Fruit fly (Drosophila melanogaster): ENCODE measurements around the gene Vps16B.

DNA sequence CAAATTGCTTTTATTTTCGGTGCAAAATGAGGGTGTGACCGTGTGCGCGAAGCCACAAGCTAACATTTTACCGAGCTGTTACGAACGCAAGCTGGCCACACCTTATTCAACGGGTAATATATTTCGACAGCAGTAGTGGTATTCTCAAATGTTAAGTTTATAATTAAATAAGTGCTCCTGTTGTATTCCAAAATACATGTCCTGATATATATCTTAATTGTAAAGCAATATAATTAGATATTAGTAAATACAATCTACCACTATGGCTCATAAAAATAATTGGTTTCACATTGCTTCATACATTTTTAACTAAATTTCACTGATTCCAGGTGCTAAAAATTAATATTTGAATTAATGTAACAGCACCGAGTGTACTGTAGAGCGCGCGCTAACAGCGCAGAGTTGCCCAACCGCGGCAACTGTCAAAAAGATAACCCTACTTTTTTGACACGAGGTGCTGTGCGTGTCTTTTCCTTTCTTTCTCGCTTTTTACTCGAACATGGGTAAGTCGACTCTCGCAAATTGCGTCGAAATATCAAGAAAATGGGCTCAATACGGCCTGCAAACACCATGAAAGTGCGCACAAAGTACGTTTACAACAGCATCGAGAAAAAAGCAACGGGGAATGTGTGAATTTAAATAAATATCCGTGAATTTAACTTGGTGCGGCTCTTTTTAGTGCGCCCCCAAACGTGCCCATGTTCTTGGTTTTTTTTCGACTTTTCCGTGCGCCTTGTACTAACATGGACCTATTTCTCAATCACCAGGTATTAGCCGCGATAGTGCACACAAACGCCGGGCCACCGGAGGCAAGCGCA is 45.4 kb upstream of the Vps16B start, which contains the start of the genes CG15514 and RpS8:
- TF ChIP-seq EcR (GFP tag; optimal IDR thresholded peaks at IDR 0.05) (no peak), psq (optimal IDR thresholded peaks at IDR 0.05) (no peak)

Data from whole organism.